Fruit fly (Drosophila melanogaster) S2 (cell line): ENCODE results near the gene Smyd5.

Source experiments
- CG8478 ChIP-seq: fragments of >200 bp; optimal IDR thresholded peaks from 2 replicates; lab custom pipeline; 2018
- CTCF ChIP-seq, 2 experiments: fragments of >200 bp; optimal IDR thresholded peaks; 2 replicates each; lab custom pipeline; 2018

- TF ChIP-seq CG8478 (lab: Kevin White, UChicago) = no peak
- peak; percentile 84 to 95 for TF ChIP-seq CTCF (optimal IDR thresholded peaks at IDR 0.05; lab: Kevin White, UChicago)
Observed at dm6 chr3R:21184373-21185132, 34.0 kb downstream of the Smyd5 start.
